Fruit fly (Drosophila melanogaster) whole organism, adult: ENCODE results near the gene Dph5.

Source experiments
- CG12768 ChIP-seq: fragments of 200-800 bp; sonication (Bioruptor generic); optimal IDR thresholded peaks from 2 replicates; lab custom pipeline; 2017; ENCODE audit warnings: missing biosample characterization, missing genetic modification characterization, mild to moderate bottlenecking, moderate library complexity, missing genetic modification reagents
- CG14711 ChIP-seq: fragments of 200-800 bp; sonication (Bioruptor generic); optimal IDR thresholded peaks from 2 replicates; lab custom pipeline; 2018; ENCODE audit warnings: missing biosample characterization, mild to moderate bottlenecking, missing genetic modification characterization, moderate library complexity
- bab1 ChIP-seq: fragments of 200-800 bp; sonication (Bioruptor generic); optimal IDR thresholded peaks from 3 replicates; lab custom pipeline; 2019; ENCODE audit warnings: missing biosample characterization, mild to moderate bottlenecking, missing genetic modification characterization, moderate library complexity

dm6 chr3R:22552686-22553085, 30.3 kb downstream of the Dph5 start:
- no peak for TF ChIP-seq CG12768 (GFP tag; lab: Kevin White, UChicago)
- no peak for TF ChIP-seq CG14711 (tag; lab: Kevin White, UChicago)
- no peak for TF ChIP-seq bab1 (GFP tag; lab: Kevin White, UChicago)
